Fruit fly (Drosophila melanogaster) whole organism, embryonic: ENCODE results near the gene CG31259.

Experiments used
- Antp ChIP-seq: fragments of 200-800 bp; sonication (Bioruptor generic); optimal IDR thresholded peaks from 3 replicates; lab custom pipeline; 2016; ENCODE audit warnings: missing biosample characterization, missing genetic modification characterization
- Atf6 ChIP-seq: fragments of 200-800 bp; sonication (Bioruptor generic); IDR thresholded peaks from 2 replicates; pipeline ENCODE4 v1.3.6; 2022; ENCODE audit warnings: missing biosample characterization, missing genetic modification characterization
- CG10209 ChIP-seq: fragments of 200-800 bp; sonication (Bioruptor generic); optimal IDR thresholded peaks from 3 replicates; lab custom pipeline; 2017; ENCODE audit warnings: missing biosample characterization, mild to moderate bottlenecking, missing genetic modification characterization, missing genetic modification reagents
- CG10543 ChIP-seq: fragments of 200-800 bp; sonication (Bioruptor generic); optimal IDR thresholded peaks from 3 replicates; lab custom pipeline; 2017; ENCODE audit warnings: missing biosample characterization, mild to moderate bottlenecking, missing genetic modification characterization, moderate library complexity
- CG11504 ChIP-seq: fragments of 200-800 bp; sonication (Bioruptor generic); optimal IDR thresholded peaks from 3 replicates; lab custom pipeline; 2019; ENCODE audit warnings: missing biosample characterization, mild to moderate bottlenecking, missing genetic modification characterization, moderate library complexity
- CG12299 ChIP-seq: fragments of 200-800 bp; sonication (Bioruptor generic); optimal IDR thresholded peaks from 2 replicates; lab custom pipeline; 2018; ENCODE audit warnings: missing biosample characterization, mild to moderate bottlenecking, missing genetic modification characterization
- CG12659 ChIP-seq: fragments of 200-800 bp; sonication (Bioruptor generic); optimal IDR thresholded peaks from 3 replicates; lab custom pipeline; 2017; ENCODE audit warnings: mild to moderate bottlenecking, missing biosample characterization, missing genetic modification reagents, missing genetic modification characterization
- CG14965 ChIP-seq: fragments of 200-800 bp; sonication (Bioruptor generic); optimal IDR thresholded peaks from 2 replicates; lab custom pipeline; 2016; ENCODE audit warnings: missing biosample characterization, missing genetic modification characterization, borderline replicate concordance
- CG15514 ChIP-seq: fragments of 200-800 bp; sonication (Bioruptor generic); optimal IDR thresholded peaks from 3 replicates; lab custom pipeline; 2017; ENCODE audit warnings: missing biosample characterization, missing genetic modification characterization, mild to moderate bottlenecking, moderate library complexity, missing genetic modification reagents
- CG16779 ChIP-seq: fragments of 200-800 bp; sonication (Bioruptor generic); IDR thresholded peaks from 2 replicates; pipeline ENCODE4 v1.3.6; 2022; ENCODE audit warnings: missing biosample characterization, missing genetic modification characterization
- CG18262 ChIP-seq: fragments of 200-800 bp; optimal IDR thresholded peaks from 3 replicates; lab custom pipeline; 2019; ENCODE audit warnings: missing biosample characterization, mild to moderate bottlenecking, missing genetic modification characterization, moderate library complexity
- CG18599 ChIP-seq: fragments of 200-800 bp; sonication (Bioruptor generic); optimal IDR thresholded peaks from 3 replicates; lab custom pipeline; 2017; ENCODE audit warnings: missing biosample characterization, missing genetic modification characterization, mild to moderate bottlenecking, moderate library complexity, missing genetic modification reagents
- CG2875 ChIP-seq: fragments of 200-800 bp; sonication (Bioruptor generic); optimal IDR thresholded peaks from 2 replicates; lab custom pipeline; 2017; ENCODE audit warnings: missing biosample characterization, mild to moderate bottlenecking, missing genetic modification characterization, missing genetic modification reagents
- CG3995 ChIP-seq: fragments of 200-800 bp; sonication (Bioruptor generic); optimal IDR thresholded peaks from 3 replicates; lab custom pipeline; 2016; ENCODE audit warnings: missing biosample characterization, missing genetic modification characterization
- CG6654 ChIP-seq: fragments of 200-800 bp; sonication (Bioruptor generic); optimal IDR thresholded peaks from 2 replicates; lab custom pipeline; 2017; ENCODE audit warnings: missing biosample characterization, mild to moderate bottlenecking, missing genetic modification characterization
- CG7372 ChIP-seq: fragments of 200-800 bp; sonication (Bioruptor generic); IDR thresholded peaks from 2 replicates; pipeline ENCODE4 v1.3.6; 2022; ENCODE audit warnings: missing biosample characterization, missing genetic modification characterization
- CG7928 ChIP-seq: fragments of 200-800 bp; sonication (Bioruptor generic); optimal IDR thresholded peaks from 2 replicates; lab custom pipeline; 2017; ENCODE audit warnings: missing biosample characterization, mild to moderate bottlenecking, missing genetic modification characterization
- CG9437 ChIP-seq: fragments of 200-800 bp; sonication (Bioruptor generic); optimal IDR thresholded peaks from 2 replicates; lab custom pipeline; 2018; ENCODE audit warnings: missing biosample characterization, mild to moderate bottlenecking, missing genetic modification characterization
- D ChIP-seq, 2 experiments: fragments of 200-800 bp in 1 of 2; fragments of >200 bp in 1 of 2; sonication (Bioruptor generic) in 1 of 2; optimal IDR thresholded peaks; 2 replicates in 1 of 2; 3 replicates in 1 of 2; lab custom pipeline; 2017; ENCODE audit warnings: mild to moderate bottlenecking in 1 of 2, missing biosample characterization in 1 of 2, missing genetic modification characterization in 1 of 2, missing genetic modification reagents in 1 of 2
- Dll ChIP-seq: fragments of 200-800 bp; sonication (Bioruptor generic); IDR thresholded peaks from 4 replicates; pipeline ENCODE4 v1.3.6; 2022; ENCODE audit warnings: missing biosample characterization, missing genetic modification characterization; ENCODE audit not compliant: partially characterized antibody
- E2f1 ChIP-seq: fragments of 200-800 bp; sonication (Bioruptor generic); IDR thresholded peaks from 2 replicates; pipeline ENCODE4 v1.3.6; 2022; ENCODE audit warnings: missing biosample characterization, missing genetic modification characterization
- E2f2 ChIP-seq: fragments of 200-800 bp; sonication (Bioruptor generic); IDR thresholded peaks from 2 replicates; pipeline ENCODE4 v1.3.6; 2022; ENCODE audit warnings: missing biosample characterization, missing genetic modification characterization
- Hmr ChIP-seq: fragments of 200-800 bp; sonication (Bioruptor generic); optimal IDR thresholded peaks from 3 replicates; lab custom pipeline; 2017; ENCODE audit warnings: mild to moderate bottlenecking, missing biosample characterization, missing genetic modification reagents, missing genetic modification characterization
- Lim3 ChIP-seq: fragments of 200-800 bp; sonication (Bioruptor generic); IDR thresholded peaks from 2 replicates; pipeline ENCODE4 v1.3.6; 2022; ENCODE audit warnings: missing biosample characterization, missing genetic modification characterization
- Mes4 ChIP-seq: fragments of 200-800 bp; sonication (Bioruptor generic); optimal IDR thresholded peaks from 2 replicates; lab custom pipeline; 2016; ENCODE audit warnings: missing biosample characterization, missing genetic modification characterization
- Nf-YC ChIP-seq: fragments of 200-800 bp; optimal IDR thresholded peaks from 3 replicates; lab custom pipeline; 2019; ENCODE audit warnings: missing biosample characterization, mild to moderate bottlenecking, missing genetic modification characterization, moderate library complexity
- Poxn ChIP-seq: fragments of 200-800 bp; sonication (Bioruptor generic); IDR thresholded peaks from 2 replicates; pipeline ENCODE4 v1.3.6; 2022; ENCODE audit warnings: missing biosample characterization, missing genetic modification characterization
- Side ChIP-seq: fragments of 200-800 bp; sonication (Bioruptor generic); optimal IDR thresholded peaks from 2 replicates; lab custom pipeline; 2016; ENCODE audit warnings: missing biosample characterization, missing genetic modification characterization
- Spps ChIP-seq: fragments of 200-800 bp; sonication (Bioruptor generic); optimal IDR thresholded peaks from 2 replicates; lab custom pipeline; 2018; ENCODE audit warnings: missing biosample characterization, mild to moderate bottlenecking, missing genetic modification characterization
- Stat92E ChIP-seq, 3 experiments: fragments of >200 bp in 2 of 3; fragments of 200-800 bp in 1 of 3; sonication (Bioruptor generic) in 1 of 3; optimal IDR thresholded peaks; 2 replicates each; lab custom pipeline; 2017 to 2019; ENCODE audit warnings: missing biosample characterization in 3 of 3, missing genetic modification characterization in 3 of 3, mild to moderate bottlenecking in 1 of 3, moderate library complexity in 1 of 3
- Taf1 ChIP-seq: fragments of 200-800 bp; sonication (Bioruptor generic); IDR thresholded peaks from 2 replicates; pipeline ENCODE4 v1.3.6; 2022; ENCODE audit warnings: missing biosample characterization, missing genetic modification characterization
- Vsx1 ChIP-seq: fragments of 200-800 bp; sonication (Bioruptor generic); optimal IDR thresholded peaks from 2 replicates; lab custom pipeline; 2017; ENCODE audit warnings: missing biosample characterization, mild to moderate bottlenecking, missing genetic modification characterization, missing genetic modification reagents
- chn ChIP-seq: fragments of 200-800 bp; sonication (Bioruptor generic); optimal IDR thresholded peaks from 2 replicates; lab custom pipeline; 2016; ENCODE audit warnings: missing biosample characterization, missing genetic modification characterization
- gem ChIP-seq: fragments of 200-800 bp; sonication (Bioruptor generic); optimal IDR thresholded peaks from 2 replicates; lab custom pipeline; 2019; ENCODE audit warnings: missing biosample characterization, mild to moderate bottlenecking, missing genetic modification characterization, moderate library complexity
- gsb-n ChIP-seq: fragments of 200-800 bp; sonication (Bioruptor generic); optimal IDR thresholded peaks from 3 replicates; lab custom pipeline; 2018; ENCODE audit warnings: missing biosample characterization, mild to moderate bottlenecking, missing genetic modification characterization
- inv ChIP-seq: fragments of 200-800 bp; sonication (Bioruptor generic); IDR thresholded peaks from 2 replicates; pipeline ENCODE4 v1.3.6; 2022; ENCODE audit warnings: missing biosample characterization, missing genetic modification characterization; ENCODE audit not compliant: partially characterized antibody
- knrl ChIP-seq: fragments of 200-800 bp; sonication (Bioruptor generic); IDR thresholded peaks from 3 replicates; pipeline ENCODE4 v1.3.6; 2022; ENCODE audit warnings: missing biosample characterization, missing genetic modification characterization; ENCODE audit not compliant: partially characterized antibody
- lab ChIP-seq: fragments of 200-800 bp; sonication (Bioruptor generic); optimal IDR thresholded peaks from 3 replicates; lab custom pipeline; 2017; ENCODE audit warnings: missing biosample characterization, missing genetic modification characterization, mild to moderate bottlenecking, moderate library complexity, missing genetic modification reagents
- shn ChIP-seq: fragments of 200-800 bp; sonication (Bioruptor generic); optimal IDR thresholded peaks from 3 replicates; lab custom pipeline; 2016; ENCODE audit warnings: missing biosample characterization, missing genetic modification characterization
- sug ChIP-seq: fragments of 200-800 bp; optimal IDR thresholded peaks from 2 replicates; lab custom pipeline; 2019; ENCODE audit warnings: missing biosample characterization, mild to moderate bottlenecking, missing genetic modification characterization, moderate library complexity
- unpg ChIP-seq: fragments of 200-800 bp; sonication (Bioruptor generic); optimal IDR thresholded peaks from 3 replicates; lab custom pipeline; 2018; ENCODE audit warnings: missing biosample characterization, mild to moderate bottlenecking, missing genetic modification characterization, moderate library complexity
- z ChIP-seq: fragments of 200-800 bp; sonication (Bioruptor generic); IDR thresholded peaks from 3 replicates; pipeline ENCODE4 v1.3.6; 2022; ENCODE audit warnings: missing biosample characterization, missing genetic modification characterization

Gene CG31259

DNA sequence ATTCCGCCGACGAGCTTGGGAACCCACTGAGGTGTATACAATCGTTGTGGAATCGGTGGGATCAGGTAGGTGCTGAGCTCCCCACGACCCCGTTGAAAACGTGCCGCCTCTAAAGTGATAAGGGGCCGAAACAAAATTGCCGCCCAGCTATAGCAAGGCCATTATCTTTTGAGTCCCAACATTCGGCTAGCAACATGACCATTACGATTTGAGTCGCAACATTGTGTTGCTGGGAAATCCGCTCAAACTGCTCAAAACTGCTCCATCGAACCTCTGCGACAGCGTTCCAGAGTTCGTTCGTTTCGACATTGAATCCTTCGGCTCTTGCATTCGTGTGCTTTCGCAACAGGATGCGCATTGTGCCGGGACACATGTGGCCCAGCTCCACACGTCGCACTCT is 5.1 kb downstream of the CG31259 start, which contains the start of gene CG11741 (continued):
- TF ChIP-seq Stat92E (GFP tag; optimal IDR thresholded peaks at IDR 0.05; lab: Kevin White, UChicago) (no peak), z (peak; percentile 89), CG10543 (GFP tag; lab: Kevin White, UChicago) (no peak), Vsx1 (GFP tag; lab: Kevin White, UChicago) (no peak), CG12299 (tag; lab: Kevin White, UChicago) (no peak), D (optimal IDR thresholded peaks at IDR 0.05; lab: Kevin White, UChicago) (no peak), D (GFP tag; optimal IDR thresholded peaks at IDR 0.05; lab: Kevin White, UChicago) (no peak), CG7928 (GFP tag; lab: Kevin White, UChicago) (no peak), sug (no peak), Poxn (GFP tag; lab: Robert Waterston, UW) (no peak), unpg (GFP tag; lab: Kevin White, UChicago) (no peak), Side (GFP tag; lab: Kevin White, UChicago) (no peak), CG6654 (GFP tag; lab: Kevin White, UChicago) (no peak), gem (tag; lab: Kevin White, UChicago) (no peak), CG9437 (GFP tag; lab: Kevin White, UChicago) (no peak), Nf-YC (no peak), CG14965 (GFP tag; lab: Kevin White, UChicago) (no peak), CG2875 (no peak)

dm6 chr3R:8545915-8546314 is 22.2 kb downstream of the CG31259 start:
- peak; percentile 41 for TF ChIP-seq Hmr (GFP tag; lab: Kevin White, UChicago)
- no peak for TF ChIP-seq shn
- peak; percentile 4 for TF ChIP-seq CG11504 (tag; lab: Kevin White, UChicago)
- TF ChIP-seq lab: peak; percentile 43
- no peak for TF ChIP-seq gsb-n (tag; lab: Kevin White, UChicago)
- peak; percentile 69 for TF ChIP-seq CG18599 (GFP tag; lab: Kevin White, UChicago)
- TF ChIP-seq CG15514 (GFP tag; lab: Kevin White, UChicago): peak; percentile 1

- no peak for TF ChIP-seq Atf6
- TF ChIP-seq E2f1 (GFP tag; lab: Robert Waterston, UW): no peak
- no peak for TF ChIP-seq CG7372
- TF ChIP-seq CG10209 (GFP tag; lab: Kevin White, UChicago): no peak
- TF ChIP-seq CG3995 (GFP tag; lab: Kevin White, UChicago): no peak
- TF ChIP-seq Mes4 (GFP tag; lab: Kevin White, UChicago): no peak
- no peak for TF ChIP-seq Taf1 (GFP tag; lab: Robert Waterston, UW)
- no peak for TF ChIP-seq knrl
- no peak for TF ChIP-seq chn
- no peak for TF ChIP-seq CG16779 (GFP tag; lab: Robert Waterston, UW)
- TF ChIP-seq Antp (GFP tag; lab: Kevin White, UChicago): no peak
- no peak for TF ChIP-seq Spps (tag; lab: Kevin White, UChicago)
- no peak for TF ChIP-seq Lim3
- TF ChIP-seq CG18262: no peak
- TF ChIP-seq Dll (GFP tag; lab: Robert Waterston, UW): no peak
- no peak for TF ChIP-seq E2f2 (GFP tag; lab: Robert Waterston, UW)
- TF ChIP-seq inv: no peak
- no peak for TF ChIP-seq CG12659 (GFP tag; lab: Kevin White, UChicago)
- TF ChIP-seq, all 482 proteins: peak for 0
Observed at dm6 chr3R:8552308-8552707, 28.6 kb downstream of the CG31259 start, which contains the start of gene Or85d. Or85d (plus strand) TSS chr3R:8552608.
